Fruit fly (Drosophila melanogaster): Measurements from ENCODE around the gene slif.

DNA sequence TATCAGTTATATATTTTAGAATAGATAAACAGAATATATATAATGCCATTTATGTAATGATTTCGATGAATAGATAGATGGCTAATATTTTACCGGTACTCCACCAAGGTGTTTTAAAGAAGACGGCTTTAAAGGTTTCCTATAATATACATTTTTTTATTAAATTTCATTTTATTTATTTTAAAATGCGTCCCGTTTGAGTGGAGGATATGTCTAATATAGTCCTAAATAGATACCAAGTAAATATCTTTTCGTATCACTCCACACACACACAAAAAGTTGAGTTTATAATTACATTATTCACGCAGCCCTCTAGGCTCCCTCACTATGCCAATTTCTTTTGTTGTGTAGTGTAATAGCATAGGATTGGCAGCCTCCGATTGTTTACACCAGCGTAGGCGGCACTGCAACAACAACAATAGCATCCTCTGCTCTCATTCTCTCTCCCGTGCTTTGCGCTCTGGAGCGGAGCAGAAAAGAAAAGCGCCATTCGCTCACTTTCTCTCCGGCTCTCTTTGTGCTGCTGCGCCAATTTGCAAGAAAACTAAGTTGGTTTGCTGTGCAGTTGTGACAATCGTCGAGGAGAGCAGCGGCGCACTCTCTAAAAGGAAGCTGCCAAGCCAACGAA is 29.2 kb downstream of the slif start, which contains the start of gene CG12768:
- TF ChIP-seq CG16779 (tag; optimal IDR thresholded peaks at IDR 0.05) (peak; percentile 47), spab (GFP tag; optimal IDR thresholded peaks at IDR 0.05) (peak; percentile 67), vri (GFP tag; optimal IDR thresholded peaks at IDR 0.05) (no peak), fd85E (GFP tag; optimal IDR thresholded peaks at IDR 0.05) (no peak), CG11294 (GFP tag; IDR thresholded peaks at IDR 0.05) (no peak), Sox15 (GFP tag; optimal IDR thresholded peaks at IDR 0.05) (peak; percentile 3), CG3919 (GFP tag; optimal IDR thresholded peaks at IDR 0.05) (peak; percentile 17), CG6808 (GFP tag; optimal IDR thresholded peaks at IDR 0.05) (peak; percentile 58), Hr38 (GFP tag; optimal IDR thresholded peaks at IDR 0.05) (no peak), esn (GFP tag; optimal IDR thresholded peaks at IDR 0.05) (peak; percentile 41), Eip93F (GFP tag; optimal IDR thresholded peaks at IDR 0.05) (no peak), Eip75B (GFP tag; optimal IDR thresholded peaks at IDR 0.05) (no peak), CG4318 (GFP tag; optimal IDR thresholded peaks at IDR 0.05) (peak; percentile 54)
